Worm (Caenorhabditis elegans) whole organism, L3 larva: Measurements from ENCODE around the gene cdr-6.
"Not testable (repeated sequence)": the region's sequence is repeated elsewhere in the genome, so short reads cannot be mapped to it uniquely, and the experiment has no call there.

Source experiments
- ZK546.5 ChIP-seq: sonication (generic microtip); optimal IDR thresholded peaks from 2 replicates; lab custom pipeline; 2017; ENCODE audit warnings: missing biosample characterization, missing genetic modification characterization
- ama-1 ChIP-seq: fragments of 150-350 bp; optimal IDR thresholded peaks from 2 replicates; lab custom pipeline; 2018
- ceh-82 ChIP-seq: fragments of 150-350 bp; optimal IDR thresholded peaks from 2 replicates; lab custom pipeline; 2014; ENCODE audit warnings: missing biosample characterization, missing genetic modification characterization
- ceh-9 ChIP-seq: sonication (generic microtip); optimal IDR thresholded peaks from 2 replicates; lab custom pipeline; 2018; ENCODE audit warnings: missing biosample characterization, missing genetic modification characterization
- elt-2 ChIP-seq: sonication (generic microtip); optimal IDR thresholded peaks from 2 replicates; lab custom pipeline; 2016; ENCODE audit warnings: missing genetic modification reagents, mild to moderate bottlenecking, missing genetic modification characterization, missing compliant biosample characterization
- elt-3 ChIP-seq, 3 experiments: fragments of 150-350 bp in 1 of 3; sonication (generic microtip) in 2 of 3; optimal IDR thresholded peaks; 2 replicates in 2 of 3; 4 replicates in 1 of 3; lab custom pipeline; 2014 to 2017; ENCODE audit warnings: missing biosample characterization in 3 of 3, missing genetic modification characterization in 3 of 3
- eor-1 ChIP-seq, 2 experiments: fragments of 150-350 bp; optimal IDR thresholded peaks; 2 replicates each; lab custom pipeline; 2014 to 2018; ENCODE audit warnings: missing biosample characterization in 2 of 2, missing genetic modification characterization in 2 of 2
- nhr-11 ChIP-seq: fragments of 150-350 bp; optimal IDR thresholded peaks from 2 replicates; lab custom pipeline; 2014; ENCODE audit warnings: missing biosample characterization, missing genetic modification characterization
- nhr-12 ChIP-seq: fragments of 150-350 bp; optimal IDR thresholded peaks from 2 replicates; lab custom pipeline; 2014; ENCODE audit warnings: missing biosample characterization, missing genetic modification characterization
- nhr-237 ChIP-seq: fragments of 150-350 bp; optimal IDR thresholded peaks from 2 replicates; lab custom pipeline; 2014; ENCODE audit warnings: missing biosample characterization, missing genetic modification characterization
- nhr-76 ChIP-seq: fragments of 150-350 bp; sonication (generic microtip); optimal IDR thresholded peaks from 5 replicates; lab custom pipeline; 2014; ENCODE audit warnings: missing biosample characterization, missing genetic modification characterization
- unc-39 ChIP-seq: sonication (generic microtip); optimal IDR thresholded peaks from 4 replicates; lab custom pipeline; 2017; ENCODE audit warnings: missing biosample characterization, missing genetic modification characterization
- unc-62 ChIP-seq: fragments of 150-350 bp; sonication (generic microtip); optimal IDR thresholded peaks from 4 replicates; lab custom pipeline; 2014; ENCODE audit warnings: missing biosample characterization, missing genetic modification reagents, missing genetic modification characterization
- ztf-4 ChIP-seq: fragments of 150-350 bp; optimal IDR thresholded peaks from 2 replicates; lab custom pipeline; 2014; ENCODE audit warnings: missing biosample characterization, missing genetic modification characterization

ce11 chrV:12374252-12374651 lies 39.2 kb downstream of the cdr-6 start, which contains the start of gene F23H12.10:
- not testable (repeated sequence) for TF ChIP-seq eor-1 (tag; optimal IDR thresholded peaks at IDR 0.05; lab: Kevin White, UChicago); nhr-76; ztf-4 (tag; lab: Kevin White, UChicago); nhr-237; ceh-82 (tag; lab: Kevin White, UChicago); ama-1 (lab: Kevin White, UChicago); nhr-12; elt-3 (tag; optimal IDR thresholded peaks at IDR 0.05; lab: Kevin White, UChicago); nhr-11 (tag; lab: Kevin White, UChicago); ceh-9 (tag; lab: Kevin White, UChicago); ZK546.5 (tag; lab: Kevin White, UChicago); unc-39 (tag; lab: Kevin White, UChicago); unc-62; elt-2 (tag; lab: Kevin White, UChicago)
